Fruit fly (Drosophila melanogaster) S2 (cell line): ENCODE measurements around the gene CG31697.

Experiments
- CG8478 ChIP-seq: fragments of >200 bp; optimal IDR thresholded peaks from 2 replicates; lab custom pipeline; 2018
- CTCF ChIP-seq, 2 experiments: fragments of >200 bp; optimal IDR thresholded peaks; 2 replicates each; lab custom pipeline; 2018

- TF ChIP-seq CG8478 (no peak), CTCF (optimal IDR thresholded peaks at IDR 0.05; lab: Kevin White, UChicago) (no peak)
Measured at dm6 chr2L:19516062-19516461, 19.2 kb upstream of the CG31697 start.
